Worm (Caenorhabditis elegans): ENCODE data around the gene arrd-15.
A peak's percentile ranks its signal among the peaks of the same experiment; 100 is the strongest.

The arrd-15 gene

ce11 chrIII:8904044-8904443, 25.8 kb upstream of the arrd-15 start, which contains the start of gene lin-9 (continued):
- TF ChIP-seq repo-1 (tag; optimal IDR thresholded peaks at IDR 0.05) (peak; percentile 97), F52B5.7 (tag; optimal IDR thresholded peaks at IDR 0.05) (no peak), ceh-100 (GFP tag; IDR thresholded peaks at IDR 0.05) (peak; percentile 79), Y95B8A.8 (GFP tag; IDR thresholded peaks at IDR 0.05) (peak; percentile 93), snpc-1.3 (tag; optimal IDR thresholded peaks at IDR 0.05; ENCODE audit: insufficient read depth) (peak; percentile 54), efl-1 (GFP tag; optimal IDR thresholded peaks at IDR 0.05) (peak; percentile 98), ccch-3 (GFP tag; optimal IDR thresholded peaks at IDR 0.05) (no peak), attf-6 (GFP tag; IDR thresholded peaks at IDR 0.05) (0 out of 2 replicates have a peak, but pooled peaks have one; percentile 45), Y67H2A.10 (GFP tag; conservative IDR thresholded peaks at IDR 0.05) (peak; percentile 82), rec-8 (tag; optimal IDR thresholded peaks at IDR 0.05) (no peak), ama-1 (optimal IDR thresholded peaks at IDR 0.05) (no peak), ama-1 (GFP tag; optimal IDR thresholded peaks at IDR 0.05) (no peak), ztf-22 (GFP tag; optimal IDR thresholded peaks at IDR 0.05) (peak; percentile 53), atf-7 (tag; optimal IDR thresholded peaks at IDR 0.05) (peak; percentile 86), lin-40 (tag; optimal IDR thresholded peaks at IDR 0.05) (peak; percentile 96), cebp-1 (GFP tag; IDR thresholded peaks at IDR 0.05) (peak; percentile 85), cebp-1 (tag; optimal IDR thresholded peaks at IDR 0.05) (peak; percentile 94), B0261.1 (tag; optimal IDR thresholded peaks at IDR 0.05) (peak; percentile 10), K12H6.12 (tag; optimal IDR thresholded peaks at IDR 0.05) (peak; percentile 86), F10E7.11 (tag; optimal IDR thresholded peaks at IDR 0.05) (peak; percentile 49), hmg-20 (GFP tag; IDR thresholded peaks at IDR 0.05) (peak; percentile 91), nfyb-1 (GFP tag; IDR thresholded peaks at IDR 0.05) (peak; percentile 98), aptf-2 (GFP tag; conservative IDR thresholded peaks at IDR 0.05) (peak; percentile 84), sdz-38 (tag; optimal IDR thresholded peaks at IDR 0.05) (no peak), lir-1 (GFP tag; conservative IDR thresholded peaks at IDR 0.05) (peak; percentile 78), aptf-3 (GFP tag; IDR thresholded peaks at IDR 0.05) (no peak), hrde-1 (tag; optimal IDR thresholded peaks at IDR 0.05; ENCODE audit: borderline replicate concordance) (peak; percentile 85), xnd-1 (tag; optimal IDR thresholded peaks at IDR 0.05) (peak; percentile 97), T26A5.8 (tag; optimal IDR thresholded peaks at IDR 0.05) (no peak), C06A6.2 (GFP tag; conservative IDR thresholded peaks at IDR 0.05) (peak; percentile 86), rcor-1 (GFP tag; IDR thresholded peaks at IDR 0.05) (peak; percentile 96), mes-4 (tag; optimal IDR thresholded peaks at IDR 0.05) (no peak), F37B4.10 (GFP tag; IDR thresholded peaks at IDR 0.05) (peak; percentile 91; the same call in 1 of the 2 replicates), Y53F4B.3 (GFP tag; IDR thresholded peaks at IDR 0.05) (no peak), Y56A3A.18 (GFP tag; IDR thresholded peaks at IDR 0.05) (peak; percentile 85), unc-62 (GFP tag; optimal IDR thresholded peaks at IDR 0.05) (no peak), madf-10 (tag; optimal IDR thresholded peaks at IDR 0.05) (peak; percentile 86), hmg-1.2 (GFP tag; IDR thresholded peaks at IDR 0.05) (peak; percentile 86), ztf-25 (GFP tag; IDR thresholded peaks at IDR 0.05) (no peak), zfh-2 (GFP tag; conservative IDR thresholded peaks at IDR 0.05) (peak; percentile 98), F49E8.2 (tag; optimal IDR thresholded peaks at IDR 0.05; ENCODE audit: insufficient read depth) (peak; percentile 59), snpc-3.4 (tag; optimal IDR thresholded peaks at IDR 0.05) (peak; percentile 90), rpc-1 (optimal IDR thresholded peaks at IDR 0.05) (no peak), rpc-1 (tag; optimal IDR thresholded peaks at IDR 0.05) (no peak), zim-3 (tag; optimal IDR thresholded peaks at IDR 0.05) (no peak), egrh-3 (GFP tag; IDR thresholded peaks at IDR 0.05) (peak; percentile 82), nfya-1 (tag; optimal IDR thresholded peaks at IDR 0.05; ENCODE audit: borderline replicate concordance, insufficient read depth) (no peak), attf-3 (GFP tag; conservative IDR thresholded peaks at IDR 0.05) (peak; percentile 85), bed-2 (GFP tag; IDR thresholded peaks at IDR 0.05) (peak; percentile 91)
